Fruit fly (Drosophila melanogaster) S2 (cell line): ENCODE data around the gene CG12692.
A peak's percentile ranks its signal among the peaks of the same experiment; 100 is the strongest.

Experiments
- CG8478 ChIP-seq: fragments of >200 bp; optimal IDR thresholded peaks from 2 replicates; lab custom pipeline; 2018
- CTCF ChIP-seq, 2 experiments: fragments of >200 bp; optimal IDR thresholded peaks; 2 replicates each; lab custom pipeline; 2018

DNA sequence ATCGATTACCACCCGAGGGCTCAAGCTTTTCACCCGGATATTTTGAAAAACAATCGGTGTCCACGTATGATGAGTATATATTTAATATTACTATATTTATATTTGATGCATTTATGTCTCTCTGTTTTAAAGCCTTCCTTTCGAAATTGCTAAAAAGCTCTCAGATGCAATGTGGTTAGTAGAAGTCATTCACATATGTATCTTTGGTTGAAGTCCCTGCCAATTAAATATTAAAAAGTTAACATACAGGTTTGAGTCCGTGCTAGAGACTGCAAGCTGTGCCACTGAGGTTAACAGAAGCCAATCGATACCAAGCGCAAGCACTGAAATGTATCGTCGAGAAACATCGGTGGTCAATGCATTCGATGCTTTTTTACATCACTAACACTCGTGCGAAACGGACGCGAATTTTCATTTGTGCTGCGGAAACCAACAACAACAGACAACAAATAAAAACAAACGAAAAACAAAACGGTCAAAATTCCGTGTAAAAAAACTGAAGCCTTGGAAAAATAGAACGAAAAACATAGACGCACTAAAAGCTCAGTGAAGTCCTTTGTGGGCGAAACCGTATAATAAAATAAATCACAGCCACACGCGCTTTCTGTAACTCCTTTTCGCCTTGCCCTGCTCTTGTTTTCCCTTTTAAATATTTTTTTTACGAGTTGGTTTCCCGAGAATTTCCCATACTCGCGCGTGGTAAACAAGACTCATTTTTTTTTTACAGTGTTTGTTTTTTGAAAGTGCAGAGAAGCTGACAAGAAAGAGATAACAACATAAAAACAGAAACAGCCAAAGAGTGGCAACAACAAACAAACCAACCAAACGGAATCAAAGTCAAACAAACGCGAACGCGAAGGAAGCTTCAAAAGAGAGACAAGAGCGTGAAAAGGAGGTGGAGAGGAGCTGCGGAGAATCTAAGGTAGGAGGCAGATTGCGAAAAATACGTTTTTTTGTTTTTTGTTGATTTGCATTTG lies 20.4 kb upstream of the CG12692 start, which contains the start of gene norpA:
- TF ChIP-seq CTCF (optimal IDR thresholded peaks at IDR 0.05; lab: Kevin White, UChicago), result peak; percentile 47 to 52
- TF ChIP-seq CG8478, result no peak
